Fruit fly (Drosophila melanogaster) whole organism, embryonic: ENCODE results near the gene CG17344.

Source experiments
- CG11093 ChIP-seq: fragments of 200-800 bp; sonication (Bioruptor generic); IDR thresholded peaks from 3 replicates; pipeline ENCODE4 v1.3.6; 2022; ENCODE audit warnings: missing biosample characterization, missing genetic modification characterization
- CG13296 ChIP-seq: fragments of 200-800 bp; sonication (Bioruptor generic); optimal IDR thresholded peaks from 3 replicates; lab custom pipeline; 2018; ENCODE audit warnings: missing biosample characterization, mild to moderate bottlenecking, missing genetic modification characterization
- CG13894 ChIP-seq: fragments of 200-800 bp; sonication (Bioruptor generic); optimal IDR thresholded peaks from 3 replicates; lab custom pipeline; 2018; ENCODE audit warnings: missing biosample characterization, mild to moderate bottlenecking, missing genetic modification characterization, moderate library complexity
- CG14860 ChIP-seq: fragments of 200-800 bp; sonication (Bioruptor generic); IDR thresholded peaks from 3 replicates; pipeline ENCODE4 v1.3.6; 2022; ENCODE audit warnings: missing biosample characterization, missing genetic modification characterization; ENCODE audit not compliant: partially characterized antibody
- CG4360 ChIP-seq: fragments of 200-800 bp; sonication (Bioruptor generic); IDR thresholded peaks from 2 replicates; pipeline ENCODE4 v1.3.6; 2022; ENCODE audit warnings: missing biosample characterization, missing genetic modification characterization
- CG7786 ChIP-seq: fragments of 200-800 bp; sonication (Bioruptor generic); optimal IDR thresholded peaks from 2 replicates; lab custom pipeline; 2016; ENCODE audit warnings: missing biosample characterization, missing genetic modification characterization
- CG8281 ChIP-seq: fragments of 200-800 bp; sonication (Bioruptor generic); optimal IDR thresholded peaks from 2 replicates; lab custom pipeline; 2018; ENCODE audit warnings: missing biosample characterization, mild to moderate bottlenecking, missing genetic modification characterization, moderate library complexity
- Deaf1 ChIP-seq: fragments of 200-800 bp; optimal IDR thresholded peaks from 3 replicates; lab custom pipeline; 2019; ENCODE audit warnings: missing biosample characterization, mild to moderate bottlenecking, missing genetic modification characterization, moderate library complexity
- Fer1 ChIP-seq: fragments of 200-800 bp; sonication (Bioruptor generic); optimal IDR thresholded peaks from 2 replicates; lab custom pipeline; 2017; ENCODE audit warnings: missing biosample characterization, mild to moderate bottlenecking, missing genetic modification characterization
- HLH54F ChIP-seq: fragments of 200-800 bp; sonication (Bioruptor generic); optimal IDR thresholded peaks from 3 replicates; lab custom pipeline; 2016; ENCODE audit warnings: missing biosample characterization, missing genetic modification characterization
- Hr3 ChIP-seq: fragments of 200-800 bp; sonication (Bioruptor generic); optimal IDR thresholded peaks from 3 replicates; lab custom pipeline; 2016; ENCODE audit warnings: missing biosample characterization, missing genetic modification characterization
- Kr ChIP-seq: fragments of 200-800 bp; sonication (Bioruptor generic); optimal IDR thresholded peaks from 2 replicates; lab custom pipeline; 2017; ENCODE audit warnings: missing biosample characterization, mild to moderate bottlenecking, missing genetic modification characterization
- Mrtf ChIP-seq: fragments of 200-800 bp; sonication (Bioruptor generic); IDR thresholded peaks from 3 replicates; pipeline ENCODE4 v1.3.6; 2022; ENCODE audit warnings: missing biosample characterization, missing genetic modification characterization
- Myb ChIP-seq: fragments of 200-800 bp; sonication (Bioruptor generic); optimal IDR thresholded peaks from 2 replicates; lab custom pipeline; 2016; ENCODE audit warnings: missing biosample characterization, missing genetic modification characterization
- Nf-YB ChIP-seq: fragments of 200-800 bp; sonication (Bioruptor generic); optimal IDR thresholded peaks from 3 replicates; lab custom pipeline; 2019; ENCODE audit warnings: missing biosample characterization, mild to moderate bottlenecking, missing genetic modification characterization, moderate library complexity
- Nf-YC ChIP-seq: fragments of 200-800 bp; optimal IDR thresholded peaks from 3 replicates; lab custom pipeline; 2019; ENCODE audit warnings: missing biosample characterization, mild to moderate bottlenecking, missing genetic modification characterization, moderate library complexity
- PHDP ChIP-seq: fragments of 200-800 bp; sonication (Bioruptor generic); optimal IDR thresholded peaks from 3 replicates; lab custom pipeline; 2018; ENCODE audit warnings: missing biosample characterization, mild to moderate bottlenecking, missing genetic modification characterization, moderate library complexity
- Ptx1 ChIP-seq: fragments of 200-800 bp; sonication (Bioruptor generic); IDR thresholded peaks from 2 replicates; pipeline ENCODE4 v1.3.6; 2022; ENCODE audit warnings: missing biosample characterization, missing genetic modification characterization
- Side ChIP-seq: fragments of 200-800 bp; sonication (Bioruptor generic); optimal IDR thresholded peaks from 2 replicates; lab custom pipeline; 2016; ENCODE audit warnings: missing biosample characterization, missing genetic modification characterization
- abd-A ChIP-seq: fragments of 200-800 bp; sonication (Bioruptor generic); optimal IDR thresholded peaks from 3 replicates; lab custom pipeline; 2019; ENCODE audit warnings: missing biosample characterization, mild to moderate bottlenecking, missing genetic modification characterization, moderate library complexity
- cas ChIP-seq: fragments of 200-800 bp; sonication (Bioruptor generic); IDR thresholded peaks from 2 replicates; pipeline ENCODE4 v1.3.6; 2022; ENCODE audit warnings: missing biosample characterization, missing genetic modification characterization
- chinmo ChIP-seq: fragments of 200-800 bp; sonication (Bioruptor generic); IDR thresholded peaks from 4 replicates; pipeline ENCODE4 v1.3.6; 2022; ENCODE audit warnings: missing biosample characterization, missing genetic modification characterization; ENCODE audit not compliant: partially characterized antibody
- crol ChIP-seq: fragments of 200-800 bp; sonication (Bioruptor generic); IDR thresholded peaks from 2 replicates; pipeline ENCODE4 v1.3.6; 2022; ENCODE audit warnings: missing biosample characterization, missing genetic modification characterization
- ewg ChIP-seq: fragments of 200-800 bp; sonication (Bioruptor generic); optimal IDR thresholded peaks from 3 replicates; lab custom pipeline; 2017; ENCODE audit warnings: mild to moderate bottlenecking, missing biosample characterization, missing genetic modification reagents, missing genetic modification characterization
- gsb-n ChIP-seq: fragments of 200-800 bp; sonication (Bioruptor generic); optimal IDR thresholded peaks from 3 replicates; lab custom pipeline; 2018; ENCODE audit warnings: missing biosample characterization, mild to moderate bottlenecking, missing genetic modification characterization
- insv ChIP-seq, 2 experiments: fragments of 200-800 bp; sonication (Bioruptor generic); optimal IDR thresholded peaks; 3 replicates each; lab custom pipeline; 2016 to 2018; ENCODE audit warnings: missing biosample characterization in 2 of 2, missing genetic modification characterization in 2 of 2
- lilli ChIP-seq: fragments of 200-800 bp; sonication (Bioruptor generic); optimal IDR thresholded peaks from 3 replicates; lab custom pipeline; 2016; ENCODE audit warnings: missing biosample characterization, missing genetic modification characterization
- oc ChIP-seq: fragments of 200-800 bp; sonication (Bioruptor generic); optimal IDR thresholded peaks from 2 replicates; lab custom pipeline; 2018; ENCODE audit warnings: missing biosample characterization, mild to moderate bottlenecking, missing genetic modification characterization, moderate library complexity
- peb ChIP-seq: fragments of 200-800 bp; sonication (Bioruptor generic); IDR thresholded peaks from 2 replicates; pipeline ENCODE4 v1.3.6; 2022; ENCODE audit warnings: missing biosample characterization, missing genetic modification characterization
- pfk ChIP-seq: fragments of 200-800 bp; sonication (Bioruptor generic); optimal IDR thresholded peaks from 2 replicates; lab custom pipeline; 2018; ENCODE audit warnings: missing biosample characterization, mild to moderate bottlenecking, missing genetic modification characterization, moderate library complexity
- pita ChIP-seq: fragments of 200-800 bp; sonication (Bioruptor generic); optimal IDR thresholded peaks from 2 replicates; lab custom pipeline; 2017; ENCODE audit warnings: missing biosample characterization, mild to moderate bottlenecking, missing genetic modification characterization
- pnt ChIP-seq: fragments of 200-800 bp; sonication (Bioruptor generic); optimal IDR thresholded peaks from 3 replicates; lab custom pipeline; 2016; ENCODE audit warnings: missing biosample characterization, missing genetic modification characterization
- prd ChIP-seq, 3 experiments: fragments of >200 bp in 2 of 3; fragments of 200-800 bp in 1 of 3; sonication (Bioruptor generic) in 1 of 3; optimal IDR thresholded peaks in 2 of 3; IDR thresholded peaks in 1 of 3; 2 replicates in 2 of 3; 3 replicates in 1 of 3; pipeline versions ENCODE4 v1.3.6 to Lab custom; 2017 to 2022; ENCODE audit warnings: missing biosample characterization in 1 of 3, missing genetic modification characterization in 1 of 3
- pros ChIP-seq: fragments of 200-800 bp; sonication (Bioruptor generic); optimal IDR thresholded peaks from 3 replicates; lab custom pipeline; 2019; ENCODE audit warnings: missing biosample characterization, mild to moderate bottlenecking, missing genetic modification characterization, moderate library complexity
- sens ChIP-seq: fragments of 200-800 bp; sonication (Bioruptor generic); peaks from one replicate; lab custom pipeline; 2016; ENCODE audit warnings: missing biosample characterization, missing genetic modification characterization
- seq ChIP-seq: fragments of 200-800 bp; sonication (Bioruptor generic); IDR thresholded peaks from 2 replicates; pipeline ENCODE4 v1.3.6; 2022; ENCODE audit warnings: missing biosample characterization, missing genetic modification characterization
- tll ChIP-seq, 2 experiments: fragments of 200-800 bp in 1 of 2; fragments of >200 bp in 1 of 2; sonication (Bioruptor generic) in 1 of 2; optimal IDR thresholded peaks; 2 replicates each; lab custom pipeline; 2017 to 2019; ENCODE audit warnings: missing biosample characterization in 2 of 2, missing genetic modification characterization in 2 of 2, mild to moderate bottlenecking in 1 of 2, moderate library complexity in 1 of 2
- tna ChIP-seq: fragments of 200-800 bp; sonication (Bioruptor generic); IDR thresholded peaks from 2 replicates; pipeline ENCODE4 v1.3.6; 2022; ENCODE audit warnings: missing biosample characterization, missing genetic modification characterization; ENCODE audit not compliant: partially characterized antibody
- toy ChIP-seq: fragments of 200-800 bp; sonication (Bioruptor generic); IDR thresholded peaks from 2 replicates; pipeline ENCODE4 v1.3.6; 2022; ENCODE audit warnings: missing biosample characterization, missing genetic modification characterization
- unpg ChIP-seq: fragments of 200-800 bp; sonication (Bioruptor generic); optimal IDR thresholded peaks from 3 replicates; lab custom pipeline; 2018; ENCODE audit warnings: missing biosample characterization, mild to moderate bottlenecking, missing genetic modification characterization, moderate library complexity
- z ChIP-seq: fragments of 200-800 bp; sonication (Bioruptor generic); IDR thresholded peaks from 3 replicates; pipeline ENCODE4 v1.3.6; 2022; ENCODE audit warnings: missing biosample characterization, missing genetic modification characterization

The CG17344 gene

DNA sequence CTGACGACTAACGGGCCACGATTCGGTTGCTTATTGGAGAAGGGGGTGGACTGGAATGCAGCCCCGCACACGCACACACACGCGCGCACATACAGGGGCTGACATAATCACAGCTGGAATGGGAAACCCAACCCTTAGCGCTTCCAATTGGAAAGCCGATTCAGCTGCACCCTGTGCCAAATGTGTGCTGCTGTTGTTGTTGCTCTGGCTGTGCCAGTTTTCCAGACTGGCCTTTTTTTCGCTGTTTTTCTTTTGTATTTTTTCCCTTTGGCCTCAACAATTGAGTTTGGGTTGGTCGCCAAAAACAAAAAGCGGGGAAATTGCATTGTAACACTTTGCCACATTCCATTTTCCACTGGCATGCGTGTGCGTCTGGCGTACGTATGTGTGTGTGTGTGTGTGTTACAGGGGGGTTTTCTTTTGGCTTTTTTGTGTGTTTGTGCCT lies 18.5 kb upstream of the CG17344 start (continued):
- no peak for TF ChIP-seq lilli (GFP tag; lab: Kevin White, UChicago)
- no peak for TF ChIP-seq CG14860 (GFP tag; lab: Robert Waterston, UW)
- no peak for TF ChIP-seq peb (GFP tag; lab: Robert Waterston, UW)
- no peak for TF ChIP-seq Hr3 (GFP tag; lab: Kevin White, UChicago)
- no peak for TF ChIP-seq pfk (GFP tag; lab: Kevin White, UChicago)
- TF ChIP-seq Fer1 (GFP tag; lab: Kevin White, UChicago), result no peak
- TF ChIP-seq tna (GFP tag; lab: Robert Waterston, UW), result no peak
- TF ChIP-seq toy (GFP tag; lab: Robert Waterston, UW), result no peak
- no peak for TF ChIP-seq z
- no peak for TF ChIP-seq Kr (GFP tag; lab: Kevin White, UChicago)
- TF ChIP-seq prd (optimal IDR thresholded peaks at IDR 0.05; lab: Kevin White, UChicago), result no peak
- TF ChIP-seq prd (GFP tag; IDR thresholded peaks at IDR 0.05; lab: Robert Waterston, UW), result no peak
- peak; percentile 47; the same call in 1 of the 2 replicates for TF ChIP-seq seq (GFP tag; lab: Robert Waterston, UW)
- TF ChIP-seq Ptx1 (GFP tag; lab: Robert Waterston, UW), result no peak

DNA sequence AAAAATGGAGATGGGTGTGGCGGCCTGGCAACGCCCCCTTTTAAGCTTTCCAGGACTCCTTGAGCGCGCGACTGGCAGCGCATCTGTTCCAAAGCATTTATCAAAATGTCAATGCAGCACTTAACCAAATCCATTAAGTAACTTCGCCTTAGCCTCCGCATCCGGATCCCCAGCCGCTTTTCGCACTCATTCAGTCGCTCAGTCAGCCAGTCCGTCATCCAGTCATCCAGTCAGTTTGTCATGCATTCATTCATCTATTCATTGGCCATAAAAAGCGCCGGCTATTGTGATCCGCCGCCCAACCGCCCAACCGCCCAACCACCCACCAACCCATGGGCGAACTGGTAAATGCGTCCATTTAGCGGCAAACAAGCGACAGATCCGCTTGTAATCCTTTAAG lies 12.9 kb upstream of the CG17344 start:
- TF ChIP-seq oc (tag; lab: Kevin White, UChicago) (peak; percentile 3), pita (no peak), CG8281 (peak; percentile 94)
- TF ChIP-seq, all 482 proteins: peak for 2

DNA sequence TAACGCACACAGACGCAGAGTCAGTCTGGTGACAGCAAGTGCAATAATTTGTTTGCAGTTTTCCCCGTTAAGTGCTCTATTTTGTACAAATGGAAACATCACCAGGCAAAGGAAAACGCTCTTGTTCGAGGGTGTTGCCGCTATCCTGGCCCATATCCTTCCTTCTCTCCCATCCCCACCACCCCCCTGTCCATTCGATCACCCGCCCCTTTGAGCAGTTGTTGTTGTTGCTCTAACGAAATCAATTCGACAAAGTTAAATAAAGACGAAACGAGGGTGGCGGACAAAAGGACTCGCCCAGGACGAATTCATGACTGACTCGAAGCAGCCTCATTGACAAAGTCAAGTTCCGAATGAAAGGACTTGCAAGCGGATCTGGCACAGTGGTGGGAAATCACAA lies 12.5 kb upstream of the CG17344 start:
- no peak for TF ChIP-seq insv (GFP tag; optimal IDR thresholded peaks at IDR 0.05; lab: Kevin White, UChicago)
- TF ChIP-seq ewg (GFP tag; lab: Kevin White, UChicago), result no peak
- TF ChIP-seq CG7786 (GFP tag; lab: Kevin White, UChicago), result no peak
- peak; percentile 73 for TF ChIP-seq CG4360 (GFP tag; lab: Robert Waterston, UW)
- no peak for TF ChIP-seq pnt
- peak; percentile 61 for TF ChIP-seq pros (GFP tag; lab: Kevin White, UChicago)
- TF ChIP-seq gsb-n (tag; lab: Kevin White, UChicago), result peak; percentile 51
- TF ChIP-seq HLH54F (GFP tag; lab: Kevin White, UChicago), result no peak
- TF ChIP-seq Side (GFP tag; lab: Kevin White, UChicago), result no peak
- TF ChIP-seq crol, result peak; percentile 68
- TF ChIP-seq tll (GFP tag; optimal IDR thresholded peaks at IDR 0.05; lab: Kevin White, UChicago), result peak in 1 of 2 experiments; percentile 44
- TF ChIP-seq PHDP (tag; lab: Kevin White, UChicago), result no peak

DNA sequence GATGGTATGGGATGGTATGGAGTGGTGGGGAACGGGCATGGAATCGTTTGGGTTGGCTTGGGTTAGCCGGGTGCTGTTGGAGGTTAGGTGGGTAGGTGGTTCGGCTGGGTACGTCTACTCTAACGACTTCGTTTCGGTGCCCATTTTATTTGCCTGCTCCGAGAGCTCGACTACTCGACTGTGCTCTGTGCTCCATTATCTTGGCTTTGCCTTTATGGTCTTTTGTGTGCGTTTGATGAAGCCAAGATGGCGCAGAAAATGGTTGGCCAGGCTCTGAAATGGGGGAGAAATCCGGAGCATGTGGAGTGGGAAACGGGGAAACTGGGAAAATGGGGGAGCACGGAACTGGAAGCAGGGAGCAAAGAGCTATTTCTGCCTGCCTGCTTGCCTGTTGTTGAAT lies 8.0 kb upstream of the CG17344 start:
- peak; percentile 13 for TF ChIP-seq CG13894 (tag; lab: Kevin White, UChicago)
- TF ChIP-seq Deaf1 (tag; lab: Kevin White, UChicago), result peak; percentile 40
- TF ChIP-seq Mrtf (GFP tag; lab: Robert Waterston, UW), result 0 out of 3 replicates have a peak, but pooled peaks have one; percentile 13
- 0 out of 4 replicates have a peak, but pooled peaks have one; percentile 12 for TF ChIP-seq chinmo (GFP tag; lab: Robert Waterston, UW)
- TF ChIP-seq seq (GFP tag; lab: Robert Waterston, UW), result peak; percentile 42; the same call in 1 of the 2 replicates
- 0 out of 2 replicates have a peak, but pooled peaks have one; percentile 8 for TF ChIP-seq crol
- TF ChIP-seq sens (GFP tag; lab: Kevin White, UChicago), result no peak
- TF ChIP-seq unpg, result no peak
- TF ChIP-seq Myb (GFP tag; lab: Kevin White, UChicago), result no peak
- TF ChIP-seq cas (GFP tag; lab: Robert Waterston, UW), result no peak
- 0 out of 3 replicates have a peak, but pooled peaks have one; percentile 25 for TF ChIP-seq CG11093 (GFP tag; lab: Robert Waterston, UW)
- TF ChIP-seq abd-A (tag; lab: Kevin White, UChicago), result peak; percentile 93
- no peak for TF ChIP-seq Kr (GFP tag; lab: Kevin White, UChicago)
- peak; percentile 52 for TF ChIP-seq Nf-YB (GFP tag; lab: Kevin White, UChicago)
- TF ChIP-seq CG13296 (GFP tag; lab: Kevin White, UChicago), result no peak
- TF ChIP-seq Nf-YC (tag; lab: Kevin White, UChicago), result peak; percentile 74
- TF ChIP-seq, all 482 proteins: peak for 10
